Worm (Caenorhabditis elegans): ENCODE data around the gene E02A10.3.

E02A10.3 gene

DNA sequence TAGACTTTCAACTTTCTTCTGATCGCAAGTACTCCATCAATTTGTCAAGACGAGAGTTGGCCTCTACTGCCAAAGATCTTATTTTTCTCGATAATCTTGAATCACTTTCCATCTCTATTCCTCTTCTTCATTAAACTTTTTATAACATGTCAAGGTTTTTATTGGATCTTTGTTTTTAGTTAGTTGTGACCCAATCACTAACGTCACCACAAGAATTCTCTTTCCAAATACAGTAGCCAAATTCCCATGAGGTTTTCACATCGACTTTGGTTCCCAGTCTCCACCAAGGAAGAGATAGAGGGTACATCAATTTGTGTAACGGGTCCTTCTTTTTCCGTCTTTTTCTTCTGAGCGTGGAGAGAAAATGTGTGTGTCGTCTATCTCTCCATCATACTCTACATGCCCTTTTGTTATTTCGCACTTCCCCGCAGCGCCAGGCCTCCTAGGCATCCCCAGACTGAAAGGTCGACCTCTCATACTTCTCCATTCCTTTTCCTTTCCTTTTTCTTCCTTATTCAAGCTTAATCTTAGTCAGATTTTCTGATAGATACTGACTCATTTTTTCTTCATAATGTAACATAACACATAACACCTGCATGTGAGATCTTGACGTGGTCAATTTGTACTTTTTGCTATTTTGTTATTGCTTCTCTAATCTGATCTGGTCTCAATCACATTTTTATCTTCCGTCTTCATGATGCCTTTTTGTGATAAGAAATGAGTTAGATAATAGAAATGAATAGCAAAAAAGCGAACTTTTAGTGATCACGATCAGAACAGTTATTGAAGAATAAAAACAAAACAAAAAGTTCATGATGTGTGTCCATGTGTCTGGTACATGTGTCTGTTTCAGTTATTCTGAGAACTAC, 40.2 kb upstream of the E02A10.3 start:
- TF ChIP-seq fkh-10 (GFP tag; optimal IDR thresholded peaks at IDR 0.05) (no peak), ceh-82 (tag; optimal IDR thresholded peaks at IDR 0.05) (peak in 1 of 3 experiments; percentile 19), nhr-85 (tag) (peak; percentile 74), efl-1 (optimal IDR thresholded peaks at IDR 0.05) (no peak), efl-1 (GFP tag; optimal IDR thresholded peaks at IDR 0.05 in 1 of 2) (peak in 1 of 2 experiments; percentile 6), mef-2 (tag; optimal IDR thresholded peaks at IDR 0.05) (no peak), lin-14 (GFP tag; optimal IDR thresholded peaks at IDR 0.05) (peak; percentile 67), tbx-2 (tag; optimal IDR thresholded peaks at IDR 0.05) (no peak), lsy-2 (tag; optimal IDR thresholded peaks at IDR 0.05) (peak in 1 of 2 experiments; percentile 26), rnt-1 (tag; optimal IDR thresholded peaks at IDR 0.05) (peak; percentile 9), lin-35 (GFP tag; optimal IDR thresholded peaks at IDR 0.05) (peak in 1 of 2 experiments; percentile 9), mep-1 (tag; optimal IDR thresholded peaks at IDR 0.05) (peak; percentile 45), dsc-1 (tag; optimal IDR thresholded peaks at IDR 0.05) (peak; percentile 9)

DNA sequence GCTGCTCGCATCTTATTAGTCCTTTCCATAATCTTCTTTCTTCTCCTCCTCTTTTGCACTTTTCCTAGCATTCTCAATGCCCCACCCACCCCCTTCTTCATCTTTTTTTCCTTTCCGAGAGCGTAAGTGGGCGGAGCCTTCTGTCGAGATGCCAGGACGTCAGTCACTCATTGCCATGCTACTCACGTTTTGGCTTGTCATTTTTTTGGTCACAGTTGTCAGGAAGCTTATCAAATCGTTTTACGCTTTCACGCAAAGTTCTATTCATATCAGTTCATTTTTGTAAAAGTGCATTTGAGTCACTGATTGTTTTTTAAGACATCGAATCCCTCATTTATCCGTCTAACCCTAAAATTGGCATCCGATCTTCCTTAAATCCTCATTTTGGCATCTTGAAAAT, 39.4 kb upstream of the E02A10.3 start:
- TF ChIP-seq blmp-1 (tag; optimal IDR thresholded peaks at IDR 0.05) (peak; percentile 11), fkh-8 (tag; optimal IDR thresholded peaks at IDR 0.05) (peak; percentile 5), efl-1 (optimal IDR thresholded peaks at IDR 0.05) (no peak), efl-1 (GFP tag; optimal IDR thresholded peaks at IDR 0.05 in 1 of 2) (peak in 1 of 2 experiments; percentile 16), C04F5.9 (tag; optimal IDR thresholded peaks at IDR 0.05) (no peak), lin-14 (GFP tag; optimal IDR thresholded peaks at IDR 0.05) (peak; percentile 53)

DNA sequence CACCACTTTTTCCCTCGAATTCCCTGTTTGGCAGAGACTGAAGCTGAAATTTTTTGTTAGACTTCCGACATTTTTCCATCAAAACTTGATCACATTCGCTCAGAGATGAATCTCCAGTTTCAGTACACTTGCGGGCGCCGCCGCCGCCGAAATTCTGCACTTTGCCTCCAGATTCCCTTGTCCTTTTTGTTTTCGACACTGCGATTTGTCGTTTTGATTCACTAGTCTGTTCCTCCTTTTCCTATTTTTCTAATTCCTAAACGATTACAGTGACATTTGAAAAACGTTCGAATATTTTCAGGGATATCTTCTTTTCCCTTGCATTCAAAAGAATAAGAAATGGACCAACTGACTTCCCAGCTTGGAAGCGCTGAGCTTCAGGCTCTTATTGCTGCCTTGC, 38.7 kb upstream of the E02A10.3 start, which contains the start of gene F45D3.2:
Gene F45D3.2 (plus strand): TSS at position 301 of the 400 bp plus-strand sequence.
- TF ChIP-seq unc-86 (tag; optimal IDR thresholded peaks at IDR 0.05) (no peak), elt-3 (tag; optimal IDR thresholded peaks at IDR 0.05) (no peak), C04F5.9 (tag; optimal IDR thresholded peaks at IDR 0.05) (no peak), nhr-20 (tag; optimal IDR thresholded peaks at IDR 0.05) (no peak), lin-14 (GFP tag; optimal IDR thresholded peaks at IDR 0.05) (no peak), alr-1 (tag; optimal IDR thresholded peaks at IDR 0.05; ENCODE audit: borderline replicate concordance) (no peak), vab-15 (tag; optimal IDR thresholded peaks at IDR 0.05) (no peak), ama-1 (optimal IDR thresholded peaks at IDR 0.05) (no peak), Y116A8C.19 (tag; optimal IDR thresholded peaks at IDR 0.05; ENCODE audit: borderline replicate concordance) (no peak), nhr-84 (tag; optimal IDR thresholded peaks at IDR 0.05) (no peak), nhr-90 (tag; optimal IDR thresholded peaks at IDR 0.05; ENCODE audit: poor library complexity) (no peak), aly-2 (tag; optimal IDR thresholded peaks at IDR 0.05) (no peak)

- TF ChIP-seq unc-98 (GFP tag; IDR thresholded peaks at IDR 0.05), result no peak
- no peak for TF ChIP-seq snu-23 (GFP tag; optimal IDR thresholded peaks at IDR 0.05)
- no peak for TF ChIP-seq aly-2 (tag; optimal IDR thresholded peaks at IDR 0.05)
- TF ChIP-seq efl-3 (GFP tag; optimal IDR thresholded peaks at IDR 0.05), result no peak
- no peak for TF ChIP-seq ceh-90 (tag; optimal IDR thresholded peaks at IDR 0.05)
- no peak for TF ChIP-seq sox-4 (tag; optimal IDR thresholded peaks at IDR 0.05)
- no peak for TF ChIP-seq nhr-20 (tag; optimal IDR thresholded peaks at IDR 0.05)
- TF ChIP-seq elt-2 (tag; optimal IDR thresholded peaks at IDR 0.05), result no peak
- TF ChIP-seq ceh-63 (GFP tag; optimal IDR thresholded peaks at IDR 0.05), result no peak
- TF ChIP-seq swsn-7 (tag; optimal IDR thresholded peaks at IDR 0.05), result no peak
- TF ChIP-seq sup-37 (GFP tag; optimal IDR thresholded peaks at IDR 0.05), result no peak
- no peak for TF ChIP-seq hlh-17 (GFP tag; optimal IDR thresholded peaks at IDR 0.05; ENCODE audit: borderline replicate concordance)
- TF ChIP-seq nhr-28 (tag; optimal IDR thresholded peaks at IDR 0.05), result no peak
- TF ChIP-seq pax-3 (tag; optimal IDR thresholded peaks at IDR 0.05), result no peak
- no peak for TF ChIP-seq skn-1 (tag; optimal IDR thresholded peaks at IDR 0.05)
- TF ChIP-seq nhr-47 (tag; optimal IDR thresholded peaks at IDR 0.05), result no peak
These were observed 38.2 kb upstream of the E02A10.3 start for ce11 chrV:12541207-12541606.
